Fruit fly (Drosophila melanogaster) whole organism, wandering third instar larva: Measurements from ENCODE around the gene ZnT77C.

ENCODE experiments used
- Abd-B ChIP-seq: fragments of >200 bp; optimal IDR thresholded peaks from 2 replicates; lab custom pipeline; 2017; ENCODE audit warnings: missing biosample characterization, missing genetic modification characterization
- CG32264 ChIP-seq: fragments of 200-800 bp; sonication (Bioruptor generic); optimal IDR thresholded peaks from 2 replicates; lab custom pipeline; 2016; ENCODE audit warnings: missing biosample characterization, missing genetic modification characterization
- CG9705 ChIP-seq: fragments of 200-800 bp; sonication (Bioruptor generic); optimal IDR thresholded peaks from 2 replicates; lab custom pipeline; 2018; ENCODE audit warnings: missing biosample characterization, mild to moderate bottlenecking, missing genetic modification characterization
- CrebA ChIP-seq: fragments of 200-800 bp; sonication (Bioruptor generic); optimal IDR thresholded peaks from 2 replicates; lab custom pipeline; 2016; ENCODE audit warnings: missing biosample characterization, mild to moderate bottlenecking, missing genetic modification characterization, borderline replicate concordance
- Dfd ChIP-seq: fragments of >200 bp; optimal IDR thresholded peaks from 2 replicates; lab custom pipeline; 2017; ENCODE audit warnings: missing biosample characterization, missing genetic modification characterization
- Dif ChIP-seq: fragments of 200-275, 200-300 bp; sonication (Bioruptor generic); optimal IDR thresholded peaks from 2 replicates; lab custom pipeline; 2018; ENCODE audit warnings: missing biosample characterization, missing genetic modification characterization; ENCODE audit not compliant: partially characterized antibody
- GATAd ChIP-seq: sonication (Bioruptor generic); optimal IDR thresholded peaks from 2 replicates; lab custom pipeline; 2016; ENCODE audit warnings: missing biosample characterization, missing genetic modification characterization
- HLH106 ChIP-seq: fragments of 200-800 bp; optimal IDR thresholded peaks from 3 replicates; lab custom pipeline; 2019; ENCODE audit warnings: missing biosample characterization, mild to moderate bottlenecking, missing genetic modification characterization, moderate library complexity
- Hnf4 ChIP-seq: fragments of 200-800 bp; sonication (Bioruptor generic); optimal IDR thresholded peaks from 2 replicates; lab custom pipeline; 2016; ENCODE audit warnings: missing biosample characterization, mild to moderate bottlenecking, missing genetic modification characterization
- Hr78 ChIP-seq: fragments of >200 bp; optimal IDR thresholded peaks from 2 replicates; lab custom pipeline; 2017; ENCODE audit warnings: missing biosample characterization, missing genetic modification characterization
- Hr83 ChIP-seq: fragments of 200-300 bp; sonication (Bioruptor generic); optimal IDR thresholded peaks from 2 replicates; lab custom pipeline; 2016; ENCODE audit warnings: missing biosample characterization, mild to moderate bottlenecking, missing genetic modification characterization, moderate library complexity; ENCODE audit not compliant: poor library complexity, severe bottlenecking
- Jra ChIP-seq: sonication (Bioruptor generic); optimal IDR thresholded peaks from 2 replicates; lab custom pipeline; 2016; ENCODE audit warnings: missing biosample characterization, missing genetic modification characterization
- Mio ChIP-seq: sonication (Bioruptor generic); optimal IDR thresholded peaks from 2 replicates; lab custom pipeline; 2016; ENCODE audit warnings: missing biosample characterization, missing genetic modification characterization
- Myc ChIP-seq: fragments of >200 bp; optimal IDR thresholded peaks from 2 replicates; lab custom pipeline; 2017
- N ChIP-seq: fragments of >200 bp; optimal IDR thresholded peaks from 2 replicates; lab custom pipeline; 2018; ENCODE audit warnings: missing biosample characterization, missing external identifiers, missing genetic modification characterization
- OdsH ChIP-seq: fragments of 200-800 bp; sonication (Bioruptor generic); optimal IDR thresholded peaks from 2 replicates; lab custom pipeline; 2016; ENCODE audit warnings: missing biosample characterization, mild to moderate bottlenecking, missing genetic modification characterization
- Rel ChIP-seq, 2 experiments: fragments of 200-800 bp; sonication (Bioruptor generic) in 1 of 2; optimal IDR thresholded peaks; 2 replicates in 1 of 2; 3 replicates in 1 of 2; lab custom pipeline; 2016 to 2019; ENCODE audit warnings: mild to moderate bottlenecking in 2 of 2, missing biosample characterization in 2 of 2, missing genetic modification characterization in 2 of 2, moderate library complexity in 1 of 2
- Sp1 ChIP-seq: fragments of 200-800 bp; sonication (Bioruptor generic); optimal IDR thresholded peaks from 3 replicates; lab custom pipeline; 2019; ENCODE audit warnings: missing biosample characterization, mild to moderate bottlenecking, missing genetic modification characterization, moderate library complexity
- Vsx2 ChIP-seq: fragments of 200-300, 225-300 bp; sonication (Bioruptor generic); optimal IDR thresholded peaks from 2 replicates; lab custom pipeline; 2018; ENCODE audit warnings: missing biosample characterization, missing genetic modification characterization; ENCODE audit not compliant: partially characterized antibody
- br ChIP-seq: fragments of 200-800 bp; sonication (Bioruptor generic); optimal IDR thresholded peaks from 2 replicates; lab custom pipeline; 2016; ENCODE audit warnings: missing biosample characterization, missing genetic modification characterization
- brk ChIP-seq: fragments of 200-800 bp; sonication (Bioruptor generic); optimal IDR thresholded peaks from 2 replicates; lab custom pipeline; 2016; ENCODE audit warnings: missing biosample characterization, mild to moderate bottlenecking, missing genetic modification characterization
- dl ChIP-seq, 2 experiments: fragments of 175-275, 200-275 bp in 1 of 2; fragments of 200-275 bp in 1 of 2; sonication (Bioruptor generic); optimal IDR thresholded peaks; lab custom pipeline; 2018; ENCODE audit warnings: mild to moderate bottlenecking in 2 of 2, missing biosample characterization in 2 of 2, missing genetic modification characterization in 2 of 2, moderate library complexity in 2 of 2; ENCODE audit not compliant: partially characterized antibody in 2 of 2, insufficient read depth in 1 of 2
- dmrt93B ChIP-seq: fragments of 200-800 bp; sonication (Bioruptor generic); optimal IDR thresholded peaks from 2 replicates; lab custom pipeline; 2018; ENCODE audit warnings: missing biosample characterization, mild to moderate bottlenecking, missing genetic modification characterization
- dsf ChIP-seq: sonication (Bioruptor generic); optimal IDR thresholded peaks from 2 replicates; lab custom pipeline; 2016; ENCODE audit warnings: missing biosample characterization, missing genetic modification characterization, borderline replicate concordance
- ey ChIP-seq: fragments of 200-800 bp; sonication (Bioruptor generic); optimal IDR thresholded peaks from 2 replicates; lab custom pipeline; 2016; ENCODE audit warnings: missing biosample characterization, missing genetic modification characterization
- foxo ChIP-seq, 2 experiments: fragments of 200-800 bp; sonication (Bioruptor generic); optimal IDR thresholded peaks; 2 replicates in 1 of 2; 3 replicates in 1 of 2; lab custom pipeline; 2016 to 2017; ENCODE audit warnings: missing biosample characterization in 2 of 2, missing genetic modification characterization in 2 of 2
- fru ChIP-seq: fragments of 200-800 bp; sonication (Bioruptor generic); optimal IDR thresholded peaks from 3 replicates; lab custom pipeline; 2016; ENCODE audit warnings: missing biosample characterization, mild to moderate bottlenecking, missing genetic modification characterization
- h ChIP-seq: fragments of 200-800 bp; sonication (Bioruptor generic); optimal IDR thresholded peaks from 3 replicates; lab custom pipeline; 2016; ENCODE audit warnings: missing biosample characterization, mild to moderate bottlenecking, missing genetic modification characterization
- jim ChIP-seq: fragments of 175-275, 200-325 bp; sonication (Bioruptor generic); optimal IDR thresholded peaks from 2 replicates; lab custom pipeline; 2016; ENCODE audit warnings: missing biosample characterization, mild to moderate bottlenecking, missing genetic modification characterization
- lola ChIP-seq: fragments of >200 bp; optimal IDR thresholded peaks from 2 replicates; lab custom pipeline; 2017; ENCODE audit warnings: missing biosample characterization, missing genetic modification characterization
- psq ChIP-seq: fragments of 200-800 bp; sonication (Bioruptor generic); optimal IDR thresholded peaks from 3 replicates; lab custom pipeline; 2017; ENCODE audit warnings: missing biosample characterization, mild to moderate bottlenecking, missing genetic modification characterization, moderate library complexity
- rgr ChIP-seq: fragments of 200-800 bp; sonication (Bioruptor generic); optimal IDR thresholded peaks from 3 replicates; lab custom pipeline; 2016; ENCODE audit warnings: missing biosample characterization, mild to moderate bottlenecking, missing genetic modification characterization
- sage ChIP-seq: fragments of 200-800 bp; sonication (Bioruptor generic); optimal IDR thresholded peaks from 2 replicates; lab custom pipeline; 2016; ENCODE audit warnings: missing biosample characterization, mild to moderate bottlenecking, missing genetic modification characterization
- sv ChIP-seq: fragments of 200-800 bp; sonication (Bioruptor generic); optimal IDR thresholded peaks from 3 replicates; lab custom pipeline; 2016; ENCODE audit warnings: missing biosample characterization, missing genetic modification characterization
- tai ChIP-seq: sonication (Bioruptor generic); optimal IDR thresholded peaks from 2 replicates; lab custom pipeline; 2016; ENCODE audit warnings: missing biosample characterization, missing genetic modification characterization
- usp ChIP-seq: fragments of >200 bp; optimal IDR thresholded peaks from 2 replicates; lab custom pipeline; 2017; ENCODE audit warnings: missing biosample characterization, missing genetic modification characterization
- woc ChIP-seq: sonication (Bioruptor generic); optimal IDR thresholded peaks from 2 replicates; lab custom pipeline; 2016; ENCODE audit warnings: missing biosample characterization, mild to moderate bottlenecking, missing genetic modification characterization

Gene ZnT77C

DNA sequence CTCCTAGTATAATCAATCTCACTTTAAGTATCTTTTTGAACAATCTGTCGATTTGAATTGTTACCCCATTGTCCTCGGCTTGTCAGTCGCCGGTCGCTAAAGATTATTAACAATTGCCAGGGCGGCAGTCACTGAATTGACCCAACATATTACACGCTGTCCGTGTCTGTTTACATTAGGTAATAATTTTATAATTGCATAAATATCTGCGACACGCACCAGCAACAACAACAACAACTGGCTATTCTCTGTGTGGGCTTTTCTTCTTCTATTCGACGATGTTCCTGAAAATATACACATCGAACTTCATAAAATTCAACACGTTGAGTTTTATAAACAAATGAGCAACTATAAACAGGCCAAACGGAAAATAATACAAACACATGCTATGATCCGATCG, 45.9 kb downstream of the ZnT77C start:
- TF ChIP-seq sage (GFP tag; lab: Kevin White, UChicago) = no peak
- no peak for TF ChIP-seq Vsx2 (GFP tag; lab: Kevin White, UChicago)
- no peak for TF ChIP-seq sv

- peak; percentile 76 for TF ChIP-seq rgr
- TF ChIP-seq tai (GFP tag; lab: Kevin White, UChicago) = no peak
- no peak for TF ChIP-seq Dfd (GFP tag; lab: Kevin White, UChicago)
- peak; percentile 51 for TF ChIP-seq OdsH (GFP tag; lab: Kevin White, UChicago)
- no peak for TF ChIP-seq Dif
- no peak for TF ChIP-seq N
- TF ChIP-seq Rel (GFP tag; optimal IDR thresholded peaks at IDR 0.05; lab: Kevin White, UChicago) = peak; percentile 16
- TF ChIP-seq Rel (tag; optimal IDR thresholded peaks at IDR 0.05; lab: Kevin White, UChicago) = peak; percentile 99
- peak; percentile 79 for TF ChIP-seq Sp1 (GFP tag; lab: Kevin White, UChicago)
- no peak for TF ChIP-seq jim
- peak; percentile 32 for TF ChIP-seq psq
- TF ChIP-seq CG9705 = peak; percentile 78
- TF ChIP-seq foxo (GFP tag; optimal IDR thresholded peaks at IDR 0.05; lab: Kevin White, UChicago) = peak in 1 of 2 experiments; percentile 58
- peak; percentile 67 for TF ChIP-seq HLH106 (tag; lab: Kevin White, UChicago)
- TF ChIP-seq fru (GFP tag; lab: Kevin White, UChicago) = peak; percentile 4
- peak; percentile 54 for TF ChIP-seq dmrt93B (GFP tag; lab: Kevin White, UChicago)
- TF ChIP-seq br = peak; percentile 24
- TF ChIP-seq brk (GFP tag; lab: Kevin White, UChicago) = peak; percentile 43
- TF ChIP-seq Hr83 (GFP tag; lab: Kevin White, UChicago) = peak; percentile 76
- peak; percentile 57 for TF ChIP-seq Hnf4 (GFP tag; lab: Kevin White, UChicago)
- peak; percentile 67 for TF ChIP-seq h (GFP tag; lab: Kevin White, UChicago)
Observed at dm6 chr3L:20447957-20448356, 46.8 kb downstream of the ZnT77C start.

DNA sequence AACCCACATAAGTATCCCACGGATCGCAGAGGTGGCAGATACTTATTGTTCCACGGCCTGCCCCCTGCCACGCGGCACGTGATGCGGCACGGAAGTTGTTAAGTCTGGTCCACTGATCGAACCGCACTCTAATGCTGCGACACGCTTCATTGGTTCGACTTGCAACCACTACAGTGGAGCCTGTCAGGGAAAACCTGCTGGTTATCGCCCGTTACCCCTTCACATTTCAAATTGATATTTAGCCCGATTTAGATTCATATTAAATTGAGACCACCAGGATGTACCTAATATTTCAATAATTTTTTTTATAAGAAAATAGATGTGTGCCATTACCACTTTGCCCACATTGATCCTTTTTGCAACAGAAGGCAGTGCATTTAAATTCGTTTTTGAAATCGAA, 47.4 kb downstream of the ZnT77C start:
- TF ChIP-seq ey (GFP tag; lab: Kevin White, UChicago) (peak; percentile 25), Dfd (GFP tag; lab: Kevin White, UChicago) (no peak), br (no peak)

dm6 chr3L:20446030-20446429, 48.7 kb downstream of the ZnT77C start:
- no peak for TF ChIP-seq Rel (GFP tag; optimal IDR thresholded peaks at IDR 0.05; lab: Kevin White, UChicago)
- peak; percentile 48 for TF ChIP-seq Rel (tag; optimal IDR thresholded peaks at IDR 0.05; lab: Kevin White, UChicago)
- no peak for TF ChIP-seq Hr83 (GFP tag; lab: Kevin White, UChicago)

DNA sequence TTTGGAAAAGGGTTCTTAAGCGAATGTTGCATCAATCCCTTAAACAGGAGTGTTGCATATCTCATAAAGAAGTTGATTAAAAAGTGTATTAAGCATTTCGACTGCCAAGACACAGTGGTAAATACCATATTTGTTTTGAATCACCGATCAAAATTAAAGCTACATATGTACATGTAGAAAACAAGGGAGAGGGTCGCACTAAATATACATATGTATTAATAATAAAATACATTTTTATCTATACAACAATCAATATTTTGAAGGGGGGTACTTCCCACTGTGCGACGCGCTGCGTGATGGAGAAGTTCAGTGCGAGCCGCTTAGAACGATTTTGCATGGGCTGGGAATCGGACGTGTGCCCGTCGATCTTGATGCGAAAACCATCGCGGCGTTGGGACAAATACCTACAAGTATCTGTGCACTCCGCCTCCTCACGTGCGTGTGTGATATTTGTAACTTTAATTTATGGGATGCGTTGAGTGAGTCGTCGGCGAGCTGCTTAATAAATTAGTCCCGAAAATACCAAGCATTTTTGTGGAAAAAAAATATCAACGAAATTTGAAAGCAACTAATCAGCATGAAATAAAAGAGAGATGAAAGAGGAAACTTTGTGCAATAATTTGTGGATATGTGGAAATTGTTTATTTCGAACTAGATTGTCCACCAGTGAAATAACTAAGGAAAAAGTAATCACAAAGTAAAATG, 49.8 kb downstream of the ZnT77C start:
- peak; percentile 84 for TF ChIP-seq Hr83 (GFP tag; lab: Kevin White, UChicago)
- TF ChIP-seq jim = no peak
- TF ChIP-seq lola (GFP tag; lab: Kevin White, UChicago) = no peak
- peak in 1 of 2 experiments; percentile 95 for TF ChIP-seq foxo (GFP tag; optimal IDR thresholded peaks at IDR 0.05; lab: Kevin White, UChicago)
- TF ChIP-seq Sp1 (GFP tag; lab: Kevin White, UChicago) = peak; percentile 78
- peak; percentile 73 for TF ChIP-seq dmrt93B (GFP tag; lab: Kevin White, UChicago)
- no peak for TF ChIP-seq Mio (GFP tag; lab: Kevin White, UChicago)
- TF ChIP-seq GATAd (GFP tag; lab: Kevin White, UChicago) = peak; percentile 59
- TF ChIP-seq sv = peak; percentile 73
- TF ChIP-seq ey (GFP tag; lab: Kevin White, UChicago) = peak; percentile 80
- TF ChIP-seq sage (GFP tag; lab: Kevin White, UChicago) = peak; percentile 86
- TF ChIP-seq CG9705 = no peak
- TF ChIP-seq usp (GFP tag; lab: Kevin White, UChicago) = no peak
- no peak for TF ChIP-seq CrebA (GFP tag; lab: Kevin White, UChicago)
- TF ChIP-seq HLH106 (tag; lab: Kevin White, UChicago) = peak; percentile 84
- peak; percentile 61 for TF ChIP-seq CG32264 (GFP tag; lab: Kevin White, UChicago)
- TF ChIP-seq br = peak; percentile 82
- TF ChIP-seq OdsH (GFP tag; lab: Kevin White, UChicago) = peak; percentile 92
- TF ChIP-seq Myc (lab: Kevin White, UChicago) = no peak
- no peak for TF ChIP-seq Abd-B (GFP tag; lab: Kevin White, UChicago)
- peak; percentile 90 for TF ChIP-seq fru (GFP tag; lab: Kevin White, UChicago)
- TF ChIP-seq dsf (GFP tag; lab: Kevin White, UChicago) = no peak
- no peak for TF ChIP-seq Dfd (GFP tag; lab: Kevin White, UChicago)
- TF ChIP-seq woc (GFP tag; lab: Kevin White, UChicago) = peak; percentile 54
- no peak for TF ChIP-seq N
- TF ChIP-seq tai (GFP tag; lab: Kevin White, UChicago) = peak; percentile 65
- TF ChIP-seq Rel (GFP tag; optimal IDR thresholded peaks at IDR 0.05; lab: Kevin White, UChicago) = peak; percentile 75
- peak; percentile 80 for TF ChIP-seq Rel (tag; optimal IDR thresholded peaks at IDR 0.05; lab: Kevin White, UChicago)
- TF ChIP-seq Dif = no peak
- TF ChIP-seq Jra = peak; percentile 73
- TF ChIP-seq dl (GFP tag; optimal IDR thresholded peaks at IDR 0.05; lab: Kevin White, UChicago; ENCODE audit: insufficient read depth in 1 of 2, partially characterized antibody in 2 of 2) = no peak
- peak; percentile 96 for TF ChIP-seq rgr
- no peak for TF ChIP-seq Hr78 (GFP tag; lab: Kevin White, UChicago)
